Worm (Caenorhabditis elegans): ENCODE data around the gene pig-1.

pig-1 gene

DNA sequence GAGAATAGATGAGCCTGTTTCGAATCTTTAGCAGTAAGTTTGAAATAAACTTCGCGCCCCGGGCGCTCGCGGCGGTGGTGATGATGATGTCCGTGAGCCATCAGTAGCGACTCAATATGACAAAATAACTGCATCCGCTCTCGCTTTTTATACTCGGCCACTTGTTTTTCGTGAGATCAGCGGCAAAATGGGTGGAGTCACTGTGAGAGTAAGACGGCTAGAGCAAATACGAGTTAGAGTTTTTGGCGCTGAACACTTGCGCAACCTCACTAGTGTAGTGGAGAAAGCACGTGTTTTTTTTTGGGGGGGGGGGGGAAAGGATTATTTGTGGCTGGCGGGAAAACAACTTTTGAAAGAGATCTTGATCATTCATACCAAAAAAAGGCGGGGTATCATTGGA is 12.9 kb downstream of the pig-1 start, which contains the start of gene W03G1.5:
Gene W03G1.5 (minus strand): TSS at position 101 of the 400 bp plus-strand sequence.
- TF ChIP-seq unc-55 (GFP tag; optimal IDR thresholded peaks at IDR 0.05) (peak; percentile 10), nhr-11 (tag; optimal IDR thresholded peaks at IDR 0.05) (no peak)

DNA sequence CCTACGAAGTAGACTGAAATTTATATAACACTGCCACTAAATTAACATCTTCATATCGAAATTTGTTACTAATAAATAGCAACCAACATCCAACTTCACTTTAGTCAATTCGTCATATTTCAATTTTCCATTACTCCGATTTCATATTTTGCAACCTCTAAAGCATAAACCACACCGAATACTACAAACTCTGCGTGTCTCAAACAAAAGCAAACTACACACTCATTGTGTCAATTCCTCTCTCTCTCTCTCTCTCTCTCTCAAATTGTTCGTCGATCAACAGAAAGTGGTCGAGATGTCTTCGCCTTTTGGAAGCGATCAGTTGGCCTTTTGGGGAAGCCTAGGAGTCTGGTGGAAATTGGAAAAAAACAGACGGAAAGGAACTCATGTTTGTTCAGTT is 14.8 kb downstream of the pig-1 start:
- TF ChIP-seq nhr-129 (tag; optimal IDR thresholded peaks at IDR 0.05) (no peak), gmeb-1 (tag; optimal IDR thresholded peaks at IDR 0.05) (no peak), sma-9 (GFP tag; optimal IDR thresholded peaks at IDR 0.05) (no peak), sma-9 (tag; optimal IDR thresholded peaks at IDR 0.05) (no peak)

DNA sequence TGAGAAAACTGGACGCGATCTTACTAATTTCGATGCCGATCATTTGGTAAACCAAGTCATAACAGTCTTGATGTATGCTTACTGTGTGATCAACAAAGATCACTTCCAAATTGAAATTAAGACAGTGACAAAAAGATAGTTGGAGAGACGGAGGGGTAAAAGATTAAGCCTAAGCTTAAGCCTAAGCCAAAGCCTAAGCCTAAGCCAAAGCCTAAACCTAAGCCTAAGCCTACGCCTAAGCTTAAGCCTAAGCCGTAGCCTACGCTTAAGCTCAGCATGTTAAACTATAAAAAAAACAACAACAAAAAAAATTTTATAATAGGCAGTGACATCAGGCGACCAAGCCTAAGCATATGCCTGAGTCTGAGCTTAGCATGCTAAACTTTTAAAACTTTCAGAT is 22.1 kb downstream of the pig-1 start:
- TF ChIP-seq nhr-25 (tag; optimal IDR thresholded peaks at IDR 0.05), result no peak
- no peak for TF ChIP-seq skn-1 (tag; optimal IDR thresholded peaks at IDR 0.05)
- TF ChIP-seq ztf-4 (tag; optimal IDR thresholded peaks at IDR 0.05), result no peak
- TF ChIP-seq mab-5 (tag; optimal IDR thresholded peaks at IDR 0.05), result no peak
- TF ChIP-seq lsy-2 (tag; optimal IDR thresholded peaks at IDR 0.05), result no peak
- TF ChIP-seq peb-1 (tag; optimal IDR thresholded peaks at IDR 0.05), result no peak
- TF ChIP-seq ceh-16 (tag; optimal IDR thresholded peaks at IDR 0.05), result no peak
- TF ChIP-seq ztf-11 (tag; optimal IDR thresholded peaks at IDR 0.05), result no peak
- no peak for TF ChIP-seq alr-1 (tag; optimal IDR thresholded peaks at IDR 0.05)
- no peak for TF ChIP-seq unc-55 (GFP tag; optimal IDR thresholded peaks at IDR 0.05)
- TF ChIP-seq nhr-129 (tag; optimal IDR thresholded peaks at IDR 0.05), result no peak
- TF ChIP-seq unc-39 (tag; optimal IDR thresholded peaks at IDR 0.05), result no peak
- TF ChIP-seq R02D3.7 (tag; optimal IDR thresholded peaks at IDR 0.05), result no peak
- no peak for TF ChIP-seq lin-11 (tag; optimal IDR thresholded peaks at IDR 0.05)
- TF ChIP-seq C34F6.9 (tag; optimal IDR thresholded peaks at IDR 0.05), result no peak
- TF ChIP-seq crh-2 (tag; optimal IDR thresholded peaks at IDR 0.05), result no peak
- TF ChIP-seq nhr-21 (tag; optimal IDR thresholded peaks at IDR 0.05), result no peak

DNA sequence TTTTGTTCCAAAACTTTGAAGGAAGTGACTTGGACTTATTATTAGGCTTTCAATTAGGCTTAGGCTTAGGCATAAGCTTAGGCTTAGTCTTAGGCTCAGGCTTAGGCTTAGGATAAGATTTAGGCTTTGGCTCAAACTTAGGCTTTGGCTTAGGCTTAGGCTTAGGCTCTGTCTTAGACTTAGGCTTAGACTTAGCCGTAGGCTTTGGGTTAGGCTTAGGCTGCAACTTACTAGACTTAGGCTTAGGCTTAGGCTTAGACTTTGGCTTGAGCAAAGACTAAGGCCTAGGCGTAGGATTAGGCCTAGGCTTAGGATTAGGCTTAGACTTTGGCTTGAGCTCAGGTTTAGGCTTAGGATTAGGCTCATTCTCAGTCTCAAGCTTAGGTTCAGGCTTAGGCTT is 34.5 kb downstream of the pig-1 start:
- TF ChIP-seq fos-1 (tag; optimal IDR thresholded peaks at IDR 0.05), result no peak
- TF ChIP-seq nhr-237 (tag; optimal IDR thresholded peaks at IDR 0.05), result no peak
- no peak for TF ChIP-seq peb-1 (tag; optimal IDR thresholded peaks at IDR 0.05)
- TF ChIP-seq unc-39 (tag; optimal IDR thresholded peaks at IDR 0.05), result no peak
- no peak for TF ChIP-seq lin-11 (tag; optimal IDR thresholded peaks at IDR 0.05)
- TF ChIP-seq ztf-11 (tag; optimal IDR thresholded peaks at IDR 0.05), result no peak
- TF ChIP-seq nhr-11 (tag; optimal IDR thresholded peaks at IDR 0.05), result no peak
- TF ChIP-seq zag-1 (tag; optimal IDR thresholded peaks at IDR 0.05), result no peak
- TF ChIP-seq crh-2 (tag; optimal IDR thresholded peaks at IDR 0.05), result no peak
- TF ChIP-seq Y55F3AM.14 (GFP tag; optimal IDR thresholded peaks at IDR 0.05), result no peak
- TF ChIP-seq ceh-82 (tag; optimal IDR thresholded peaks at IDR 0.05), result no peak
- TF ChIP-seq ztf-1 (GFP tag; conservative IDR thresholded peaks at IDR 0.05), result no peak
- no peak for TF ChIP-seq nhr-129 (tag; optimal IDR thresholded peaks at IDR 0.05)
- TF ChIP-seq elt-3 (tag; optimal IDR thresholded peaks at IDR 0.05), result no peak
- TF ChIP-seq mdl-1 (tag; optimal IDR thresholded peaks at IDR 0.05), result no peak
- no peak for TF ChIP-seq sma-3 (GFP tag; optimal IDR thresholded peaks at IDR 0.05)

DNA sequence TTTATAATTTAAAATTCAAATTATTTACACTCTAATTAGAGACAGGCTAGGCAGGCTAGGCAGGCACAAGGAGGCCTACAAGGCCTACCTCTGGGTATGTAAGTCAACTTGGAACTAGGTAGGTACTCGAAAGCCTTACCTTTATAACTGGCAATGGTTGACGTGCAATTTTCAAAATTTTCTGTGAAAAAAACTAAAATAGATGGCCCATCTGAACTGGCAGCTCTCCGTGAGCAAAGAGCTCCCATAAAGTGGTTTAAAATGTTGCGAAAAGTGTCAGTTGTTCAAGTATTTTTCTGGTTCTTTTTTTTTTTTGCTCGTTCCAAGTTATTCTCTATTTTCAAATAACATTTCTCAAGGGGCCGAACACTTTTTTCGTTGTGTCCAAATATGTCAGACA is 35.3 kb downstream of the pig-1 start:
- TF ChIP-seq nhr-77 (tag; optimal IDR thresholded peaks at IDR 0.05), result no peak
- no peak for TF ChIP-seq R02D3.7 (tag; optimal IDR thresholded peaks at IDR 0.05)
- no peak for TF ChIP-seq lin-11 (tag; optimal IDR thresholded peaks at IDR 0.05)
- no peak for TF ChIP-seq fos-1 (tag; optimal IDR thresholded peaks at IDR 0.05)
- TF ChIP-seq lin-39 (tag; optimal IDR thresholded peaks at IDR 0.05), result no peak

DNA sequence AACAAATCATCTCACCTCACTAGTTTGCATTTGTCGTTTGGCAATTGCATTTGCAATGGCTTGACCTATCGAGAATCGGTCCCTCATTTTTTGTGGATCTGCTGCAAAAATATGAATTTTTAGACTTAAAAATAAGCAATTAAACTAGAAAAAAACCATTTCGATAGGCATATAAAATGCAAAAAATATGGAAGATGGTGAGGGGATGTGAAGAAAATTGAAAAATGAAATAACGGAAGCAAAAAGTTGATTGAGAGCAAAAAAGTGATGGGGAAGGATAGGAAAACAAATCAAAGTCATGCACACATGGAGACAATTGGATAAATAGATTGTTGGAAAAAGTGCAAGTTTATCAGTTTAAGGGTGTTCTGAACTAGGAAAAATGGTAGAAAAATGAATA is 38.2 kb downstream of the pig-1 start, which contains the start of gene npr-37:
Gene npr-37 (minus strand): TSS at position 101 of the 400 bp plus-strand sequence.
- TF ChIP-seq elt-3 (tag; optimal IDR thresholded peaks at IDR 0.05) (no peak), mdl-1 (tag; optimal IDR thresholded peaks at IDR 0.05) (no peak), dmd-4 (tag; optimal IDR thresholded peaks at IDR 0.05) (no peak), nhr-129 (tag; optimal IDR thresholded peaks at IDR 0.05) (no peak), sma-3 (GFP tag; optimal IDR thresholded peaks at IDR 0.05) (no peak), lin-39 (tag; optimal IDR thresholded peaks at IDR 0.05) (no peak)

All from whole organism, L2 larva.